Fruit fly (Drosophila melanogaster): ENCODE data around the gene Myo95E.

Myo95E gene

dm6 chr3R:24143779-24144178 lies 17.5 kb downstream of the Myo95E start (continued):
- peak; percentile 58 for TF ChIP-seq acj6 (GFP tag; optimal IDR thresholded peaks at IDR 0.05)
- peak; percentile 61 for TF ChIP-seq CG10631 (GFP tag; optimal IDR thresholded peaks at IDR 0.05)
- peak; percentile 60 for TF ChIP-seq CG3919 (GFP tag; optimal IDR thresholded peaks at IDR 0.05)
- no peak for TF ChIP-seq dsx (GFP tag; optimal IDR thresholded peaks at IDR 0.05; ENCODE audit: poor library complexity, severe bottlenecking)
- peak; percentile 71 for TF ChIP-seq Hr4 (GFP tag; optimal IDR thresholded peaks at IDR 0.05)
- TF ChIP-seq spab (GFP tag; optimal IDR thresholded peaks at IDR 0.05), result peak; percentile 67
- peak; percentile 58 for TF ChIP-seq Ets96B (tag; optimal IDR thresholded peaks at IDR 0.05)
- peak; percentile 22 for TF ChIP-seq CG11762 (GFP tag; optimal IDR thresholded peaks at IDR 0.05; ENCODE audit: insufficient read depth)
- TF ChIP-seq svp (GFP tag), result peak; percentile 79
- peak; percentile 90 for TF ChIP-seq Eip78C (GFP tag)
- no peak for TF ChIP-seq Gug (GFP tag; IDR thresholded peaks at IDR 0.05)
- TF ChIP-seq CG6854 (GFP tag; optimal IDR thresholded peaks at IDR 0.05), result no peak
- TF ChIP-seq Sox14 (GFP tag; optimal IDR thresholded peaks at IDR 0.05), result peak; percentile 68
- TF ChIP-seq topi (GFP tag; optimal IDR thresholded peaks at IDR 0.05), result peak; percentile 48

- TF ChIP-seq Sox15 (GFP tag; optimal IDR thresholded peaks at IDR 0.05), result no peak
- no peak for TF ChIP-seq Blimp-1 (GFP tag; optimal IDR thresholded peaks at IDR 0.05)
- no peak for TF ChIP-seq Hr38 (GFP tag; optimal IDR thresholded peaks at IDR 0.05)
- no peak for TF ChIP-seq CG4318 (GFP tag; optimal IDR thresholded peaks at IDR 0.05)
- TF ChIP-seq Hr39 (GFP tag; optimal IDR thresholded peaks at IDR 0.05), result no peak
Observed at dm6 chr3R:24143372-24143771, 17.9 kb downstream of the Myo95E start.

- TF ChIP-seq lz (GFP tag; optimal IDR thresholded peaks at IDR 0.05), result peak; percentile 86
- peak; percentile 91 for TF ChIP-seq CG10631 (GFP tag; optimal IDR thresholded peaks at IDR 0.05)
- TF ChIP-seq CG11762 (GFP tag; optimal IDR thresholded peaks at IDR 0.05; ENCODE audit: insufficient read depth), result peak; percentile 80
- peak; percentile 79 for TF ChIP-seq CG8119 (GFP tag; IDR thresholded peaks at IDR 0.05)
- TF ChIP-seq svp (GFP tag), result peak; percentile 91
- TF ChIP-seq CG8632 (GFP tag; optimal IDR thresholded peaks at IDR 0.05), result peak; percentile 79
- TF ChIP-seq vri (GFP tag; optimal IDR thresholded peaks at IDR 0.05), result peak; percentile 79
- peak; percentile 83 for TF ChIP-seq cyc (GFP tag; optimal IDR thresholded peaks at IDR 0.05)
- peak; percentile 85 for TF ChIP-seq CG32006 (GFP tag; optimal IDR thresholded peaks at IDR 0.05)
- TF ChIP-seq CG16779 (tag; optimal IDR thresholded peaks at IDR 0.05), result peak; percentile 75
- TF ChIP-seq Smox (GFP tag; optimal IDR thresholded peaks at IDR 0.05), result peak; percentile 73
- TF ChIP-seq fkh (GFP tag; optimal IDR thresholded peaks at IDR 0.05), result no peak
- peak; percentile 49 for TF ChIP-seq Blimp-1 (GFP tag; optimal IDR thresholded peaks at IDR 0.05)
- peak; percentile 77 for TF ChIP-seq CG15336 (GFP tag; IDR thresholded peaks at IDR 0.05)
- TF ChIP-seq Hr4 (GFP tag; optimal IDR thresholded peaks at IDR 0.05), result peak; percentile 79
- peak; percentile 83 for TF ChIP-seq CG7368 (GFP tag; optimal IDR thresholded peaks at IDR 0.05)
- peak; percentile 94 for TF ChIP-seq CG6163 (GFP tag; IDR thresholded peaks at IDR 0.05)
- peak; percentile 62 for TF ChIP-seq fd85E (GFP tag; optimal IDR thresholded peaks at IDR 0.05)
- peak; percentile 66 for TF ChIP-seq Ets21C (GFP tag; optimal IDR thresholded peaks at IDR 0.05)
- TF ChIP-seq CG34406 (GFP tag; optimal IDR thresholded peaks at IDR 0.05), result peak; percentile 77
- peak; percentile 76 for TF ChIP-seq Sox15 (GFP tag; optimal IDR thresholded peaks at IDR 0.05)
- peak; percentile 67 for TF ChIP-seq dac (GFP tag; optimal IDR thresholded peaks at IDR 0.05)
- TF ChIP-seq OdsH (GFP tag; optimal IDR thresholded peaks at IDR 0.05), result peak; percentile 86
- peak; percentile 83 for TF ChIP-seq Sox14 (GFP tag; optimal IDR thresholded peaks at IDR 0.05)
- peak; percentile 84 for TF ChIP-seq CG11902 (GFP tag; optimal IDR thresholded peaks at IDR 0.05)
- peak; percentile 61 for TF ChIP-seq Gug (GFP tag; IDR thresholded peaks at IDR 0.05)
- peak; percentile 92 for TF ChIP-seq CG3032 (tag; optimal IDR thresholded peaks at IDR 0.05)
- peak; percentile 68 for TF ChIP-seq CG4318 (GFP tag; optimal IDR thresholded peaks at IDR 0.05)
- peak; percentile 86 for TF ChIP-seq fd59A (GFP tag; optimal IDR thresholded peaks at IDR 0.05)
- peak; percentile 87 for TF ChIP-seq Ets96B (tag; optimal IDR thresholded peaks at IDR 0.05)
- peak; percentile 59 to 77 for TF ChIP-seq salr (GFP tag; optimal IDR thresholded peaks at IDR 0.05)
- TF ChIP-seq CG9139 (GFP tag; optimal IDR thresholded peaks at IDR 0.05), result peak; percentile 82
- TF ChIP-seq Eip93F (GFP tag; optimal IDR thresholded peaks at IDR 0.05), result peak; percentile 47
- TF ChIP-seq eg (GFP tag; IDR thresholded peaks at IDR 0.05), result peak; percentile 86
- peak; percentile 84 for TF ChIP-seq CG1621 (tag; optimal IDR thresholded peaks at IDR 0.05)
- peak; percentile 89 for TF ChIP-seq CG6808 (GFP tag; optimal IDR thresholded peaks at IDR 0.05)
- peak; percentile 74 for TF ChIP-seq Sox102F (GFP tag; optimal IDR thresholded peaks at IDR 0.05)
- peak; percentile 63 for TF ChIP-seq CG6276 (GFP tag; optimal IDR thresholded peaks at IDR 0.05)
Observed at dm6 chr3R:24142971-24143370, 18.3 kb downstream of the Myo95E start.

Data from whole organism, prepupa.